Fruit fly (Drosophila melanogaster): ENCODE results near the gene Gr93c.

The Gr93c gene

DNA sequence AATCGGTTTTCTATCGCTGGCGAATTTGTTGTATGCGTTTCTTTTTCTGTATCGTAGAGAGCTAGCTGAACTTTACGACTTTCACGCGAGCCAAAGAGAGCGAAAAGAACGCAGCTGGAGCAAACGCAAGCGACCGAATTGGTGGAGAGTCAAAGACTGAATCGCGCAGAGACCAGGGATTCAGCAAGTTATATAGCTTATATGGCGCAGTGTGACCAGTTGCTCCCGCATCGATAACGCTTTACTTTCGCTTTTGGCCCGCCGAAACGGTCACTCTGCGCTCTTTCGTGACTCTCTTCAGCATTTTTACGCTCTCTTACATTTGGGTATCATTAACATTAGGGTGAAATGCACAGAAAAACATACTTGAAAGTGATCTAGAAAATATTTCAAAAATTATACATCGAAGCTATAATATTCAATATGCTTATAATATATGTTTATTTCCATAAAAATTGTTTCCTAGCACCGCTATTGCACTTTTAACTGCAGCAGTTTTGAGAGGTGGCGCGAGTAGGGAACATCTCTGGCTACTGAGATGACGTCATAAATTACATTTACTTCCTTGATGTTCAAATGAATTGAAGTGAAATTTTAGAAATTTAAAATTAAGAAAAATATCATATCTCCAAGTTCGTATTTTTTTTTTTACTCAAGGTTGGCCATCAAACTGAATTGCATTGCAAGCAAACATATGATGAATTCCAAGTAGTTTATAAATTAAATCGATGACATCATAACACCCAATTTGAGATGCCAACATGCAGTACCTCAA lies 11.2 kb upstream of the Gr93c start, which contains the start of gene glec (continued):
- peak; percentile 64 for TF ChIP-seq Side (GFP tag; optimal IDR thresholded peaks at IDR 0.05)
- TF ChIP-seq grau (tag; optimal IDR thresholded peaks at IDR 0.05) = peak; percentile 27
- TF ChIP-seq danr (GFP tag; IDR thresholded peaks at IDR 0.05) = no peak
- TF ChIP-seq Eip74EF (GFP tag; optimal IDR thresholded peaks at IDR 0.05) = peak in 1 of 2 experiments; percentile 17
- no peak for TF ChIP-seq Bdp1 (GFP tag; optimal IDR thresholded peaks at IDR 0.05)
- TF ChIP-seq GATAe (GFP tag; conservative IDR thresholded peaks at IDR 0.05) = no peak
- TF ChIP-seq CG30020 (tag; optimal IDR thresholded peaks at IDR 0.05) = no peak
- TF ChIP-seq CG3838 (GFP tag; optimal IDR thresholded peaks at IDR 0.05) = no peak
- TF ChIP-seq wek (GFP tag; optimal IDR thresholded peaks at IDR 0.05) = peak; percentile 21
- peak; percentile 34 for TF ChIP-seq CG17385 (GFP tag; optimal IDR thresholded peaks at IDR 0.05)
- peak; percentile 57 for TF ChIP-seq Antp (GFP tag; optimal IDR thresholded peaks at IDR 0.05)
- TF ChIP-seq CG4707 (GFP tag; optimal IDR thresholded peaks at IDR 0.05) = no peak
- no peak for TF ChIP-seq C15 (GFP tag; IDR thresholded peaks at IDR 0.05)
- no peak for TF ChIP-seq cad (GFP tag; optimal IDR thresholded peaks at IDR 0.05)
- no peak for TF ChIP-seq usp (GFP tag; optimal IDR thresholded peaks at IDR 0.05)
- no peak for TF ChIP-seq gcm2 (GFP tag; optimal IDR thresholded peaks at IDR 0.05)
- TF ChIP-seq HLH54F (GFP tag; optimal IDR thresholded peaks at IDR 0.05) = peak; percentile 14
- TF ChIP-seq phol (tag; optimal IDR thresholded peaks at IDR 0.05) = peak; percentile 26
- TF ChIP-seq CG10462 (GFP tag; optimal IDR thresholded peaks at IDR 0.05) = no peak
- TF ChIP-seq CG7786 (GFP tag; optimal IDR thresholded peaks at IDR 0.05) = no peak
- TF ChIP-seq gcm (GFP tag; optimal IDR thresholded peaks at IDR 0.05) = peak; percentile 4
- no peak for TF ChIP-seq vfl (GFP tag; optimal IDR thresholded peaks at IDR 0.05)
- no peak for TF ChIP-seq CG18599 (GFP tag; optimal IDR thresholded peaks at IDR 0.05)
- no peak for TF ChIP-seq CG12744 (GFP tag; optimal IDR thresholded peaks at IDR 0.05)
- no peak for TF ChIP-seq CG7271 (tag; optimal IDR thresholded peaks at IDR 0.05)
- TF ChIP-seq CG6683 (GFP tag; optimal IDR thresholded peaks at IDR 0.05) = no peak
- no peak for TF ChIP-seq CG4424 (GFP tag; optimal IDR thresholded peaks at IDR 0.05)
- no peak for TF ChIP-seq Atf-2 (GFP tag; optimal IDR thresholded peaks at IDR 0.05)
- peak; percentile 45; the same call in 1 of the 2 replicates for TF ChIP-seq ara (GFP tag; IDR thresholded peaks at IDR 0.05)
- peak in 1 of 2 experiments; percentile 93 for TF ChIP-seq eve (GFP tag; optimal IDR thresholded peaks at IDR 0.05)
- peak; percentile 9 for TF ChIP-seq Dp (GFP tag; optimal IDR thresholded peaks at IDR 0.05)
- TF ChIP-seq pho (GFP tag; optimal IDR thresholded peaks at IDR 0.05) = no peak
- TF ChIP-seq CG4730 (GFP tag; IDR thresholded peaks at IDR 0.05) = no peak
- TF ChIP-seq gfzf (GFP tag; optimal IDR thresholded peaks at IDR 0.05) = peak; percentile 92
- TF ChIP-seq CG12769 (tag; optimal IDR thresholded peaks at IDR 0.05) = peak; percentile 77
- no peak for TF ChIP-seq fru (optimal IDR thresholded peaks at IDR 0.05)
- TF ChIP-seq ATbp (GFP tag; optimal IDR thresholded peaks at IDR 0.05) = peak; percentile 6
- TF ChIP-seq fu2 (GFP tag; optimal IDR thresholded peaks at IDR 0.05) = no peak
- no peak for TF ChIP-seq CG6765 (GFP tag; optimal IDR thresholded peaks at IDR 0.05)
- no peak for TF ChIP-seq Hsf (GFP tag; optimal IDR thresholded peaks at IDR 0.05)
- TF ChIP-seq CG13287 (GFP tag; IDR thresholded peaks at IDR 0.05; ENCODE audit: partially characterized antibody) = peak; percentile 61; the same call in 1 of the 2 replicates
- peak; percentile 5 for TF ChIP-seq crc (GFP tag; optimal IDR thresholded peaks at IDR 0.05)
- TF ChIP-seq CG11695 (GFP tag; IDR thresholded peaks at IDR 0.05) = peak; percentile 50; the same call in 2 of the 3 replicates
- no peak for TF ChIP-seq H2.0 (GFP tag; IDR thresholded peaks at IDR 0.05)
- peak; percentile 87 for TF ChIP-seq HLHmδ (GFP tag; optimal IDR thresholded peaks at IDR 0.05)
- TF ChIP-seq caup (GFP tag; optimal IDR thresholded peaks at IDR 0.05; ENCODE audit: severe bottlenecking) = peak; percentile 69
- TF ChIP-seq exex (tag; optimal IDR thresholded peaks at IDR 0.05) = peak; percentile 2
- TF ChIP-seq CG8478 (optimal IDR thresholded peaks at IDR 0.05) = no peak
- no peak for TF ChIP-seq CG32767 (GFP tag; IDR thresholded peaks at IDR 0.05)
- TF ChIP-seq ash1 (GFP tag; optimal IDR thresholded peaks at IDR 0.05) = peak; percentile 86

Measured in whole organism, embryonic.